Worm (Caenorhabditis elegans): Measurements from ENCODE around the gene ZK856.18.

Gene ZK856.18

ce11 chrV:10206502-10206901, 20.7 kb upstream of the ZK856.18 start, which contains the start of gene rpc-25:
Gene rpc-25 (minus strand): TSS chrV:10206602.
- TF ChIP-seq gmeb-1 (tag; optimal IDR thresholded peaks at IDR 0.05), result no peak

- TF ChIP-seq peb-1 (tag; optimal IDR thresholded peaks at IDR 0.05) (no peak), ceh-82 (tag; optimal IDR thresholded peaks at IDR 0.05) (no peak), egl-27 (tag; optimal IDR thresholded peaks at IDR 0.05) (no peak), snpc-4 (tag; optimal IDR thresholded peaks at IDR 0.05) (no peak), skn-1 (tag; optimal IDR thresholded peaks at IDR 0.05) (no peak), lsy-2 (tag; optimal IDR thresholded peaks at IDR 0.05) (no peak), sma-9 (GFP tag; optimal IDR thresholded peaks at IDR 0.05) (no peak), sma-9 (tag; optimal IDR thresholded peaks at IDR 0.05) (no peak), sem-4 (tag; optimal IDR thresholded peaks at IDR 0.05) (no peak), nhr-11 (tag; optimal IDR thresholded peaks at IDR 0.05) (no peak), elt-3 (tag; optimal IDR thresholded peaks at IDR 0.05) (no peak), nhr-6 (tag; optimal IDR thresholded peaks at IDR 0.05) (no peak), R02D3.7 (tag; optimal IDR thresholded peaks at IDR 0.05) (no peak), lin-11 (tag; optimal IDR thresholded peaks at IDR 0.05) (no peak)
These were observed 19.7 kb upstream of the ZK856.18 start, which contains the start of gene ZK856.16 for ce11 chrV:10205483-10205882. Gene ZK856.16 (minus strand): TSS chrV:10205583.

- TF ChIP-seq lin-11 (tag; optimal IDR thresholded peaks at IDR 0.05) (no peak), zag-1 (tag; optimal IDR thresholded peaks at IDR 0.05) (no peak), dmd-4 (tag; optimal IDR thresholded peaks at IDR 0.05) (no peak), nhr-11 (tag; optimal IDR thresholded peaks at IDR 0.05) (no peak), aly-2 (tag; optimal IDR thresholded peaks at IDR 0.05) (no peak), skn-1 (tag; optimal IDR thresholded peaks at IDR 0.05) (no peak), nhr-129 (tag; optimal IDR thresholded peaks at IDR 0.05) (peak; percentile 43), unc-62 (GFP tag; optimal IDR thresholded peaks at IDR 0.05) (no peak), lin-39 (tag; optimal IDR thresholded peaks at IDR 0.05) (no peak), fos-1 (tag; optimal IDR thresholded peaks at IDR 0.05) (no peak), blmp-1 (tag; optimal IDR thresholded peaks at IDR 0.05; ENCODE audit: insufficient read depth) (no peak), R02D3.7 (tag; optimal IDR thresholded peaks at IDR 0.05) (peak; percentile 52), ztf-1 (GFP tag; conservative IDR thresholded peaks at IDR 0.05) (no peak), crh-2 (tag; optimal IDR thresholded peaks at IDR 0.05) (peak; percentile 76), nhr-6 (tag; optimal IDR thresholded peaks at IDR 0.05) (no peak), nhr-237 (tag; optimal IDR thresholded peaks at IDR 0.05) (no peak), sma-9 (GFP tag; optimal IDR thresholded peaks at IDR 0.05) (peak; percentile 41), sma-9 (tag; optimal IDR thresholded peaks at IDR 0.05) (no peak), mbf-1 (tag; optimal IDR thresholded peaks at IDR 0.05) (no peak), ztf-11 (tag; optimal IDR thresholded peaks at IDR 0.05) (no peak), F13H6.1 (tag; optimal IDR thresholded peaks at IDR 0.05) (no peak), unc-55 (GFP tag; optimal IDR thresholded peaks at IDR 0.05) (peak; percentile 72), egl-27 (tag; optimal IDR thresholded peaks at IDR 0.05) (no peak), nhr-12 (tag; optimal IDR thresholded peaks at IDR 0.05) (no peak), nhr-77 (tag; optimal IDR thresholded peaks at IDR 0.05) (no peak), Y55F3AM.14 (GFP tag; optimal IDR thresholded peaks at IDR 0.05) (no peak), nhr-21 (tag; optimal IDR thresholded peaks at IDR 0.05) (peak; percentile 41), lin-13 (GFP tag; optimal IDR thresholded peaks at IDR 0.05) (peak; percentile 51), nhr-23 (tag; optimal IDR thresholded peaks at IDR 0.05) (no peak), elt-3 (tag; optimal IDR thresholded peaks at IDR 0.05) (no peak), nhr-10 (tag; optimal IDR thresholded peaks at IDR 0.05) (no peak), peb-1 (tag; optimal IDR thresholded peaks at IDR 0.05) (no peak), snpc-4 (tag; optimal IDR thresholded peaks at IDR 0.05) (no peak), lsy-2 (tag; optimal IDR thresholded peaks at IDR 0.05) (peak; percentile 67 to 89), elt-1 (tag; optimal IDR thresholded peaks at IDR 0.05) (no peak), sma-3 (GFP tag; optimal IDR thresholded peaks at IDR 0.05) (peak; percentile 62), C34F6.9 (tag; optimal IDR thresholded peaks at IDR 0.05) (peak; percentile 86), mab-5 (tag; optimal IDR thresholded peaks at IDR 0.05) (peak; percentile 37), ama-1 (optimal IDR thresholded peaks at IDR 0.05) (peak; percentile 25), ZK546.5 (tag; optimal IDR thresholded peaks at IDR 0.05) (no peak), ceh-16 (tag; optimal IDR thresholded peaks at IDR 0.05) (no peak), nhr-25 (tag; optimal IDR thresholded peaks at IDR 0.05) (peak; percentile 66), gmeb-1 (tag; optimal IDR thresholded peaks at IDR 0.05) (peak; percentile 80), mdl-1 (tag; optimal IDR thresholded peaks at IDR 0.05) (no peak), alr-1 (tag; optimal IDR thresholded peaks at IDR 0.05) (no peak), sem-4 (tag; optimal IDR thresholded peaks at IDR 0.05) (peak; percentile 21), ztf-4 (tag; optimal IDR thresholded peaks at IDR 0.05) (no peak), unc-39 (tag; optimal IDR thresholded peaks at IDR 0.05) (no peak), ceh-82 (tag; optimal IDR thresholded peaks at IDR 0.05) (no peak)
These were observed 19.1 kb upstream of the ZK856.18 start, which contains the start of the genes ZK856.19 and ZK856.11 for ce11 chrV:10204863-10205338. Gene ZK856.19 (minus strand): TSS chrV:10204913. Gene ZK856.11 (minus strand): TSS chrV:10204938.
